Worm (Caenorhabditis elegans) whole organism, mixed stage, embryonic: Measurements from ENCODE around the gene slc-25A26.
A peak's percentile ranks its signal among the peaks of the same experiment; 100 is the strongest.

Experiments
- M03D4.4 ChIP-seq: sonication (generic microtip); optimal IDR thresholded peaks from 2 replicates; lab custom pipeline; 2017; ENCODE audit warnings: mild to moderate bottlenecking, missing genetic modification characterization, missing compliant biosample characterization
- bed-3 ChIP-seq: fragments of 200-800 bp; sonication (Bioruptor generic); optimal IDR thresholded peaks from 3 replicates; lab custom pipeline; 2018; ENCODE audit warnings: mild to moderate bottlenecking, missing genetic modification characterization, moderate library complexity, missing compliant biosample characterization
- blmp-1 ChIP-seq: fragments of 150-350 bp; optimal IDR thresholded peaks from 2 replicates; lab custom pipeline; 2014; ENCODE audit warnings: missing biosample characterization, missing genetic modification characterization
- ceh-39 ChIP-seq: fragments of 150-350 bp; optimal IDR thresholded peaks from 2 replicates; lab custom pipeline; 2014; ENCODE audit warnings: missing biosample characterization, missing genetic modification characterization
- ceh-43 ChIP-seq: fragments of 200-800 bp; sonication (Bioruptor generic); optimal IDR thresholded peaks from 2 replicates; lab custom pipeline; 2018; ENCODE audit warnings: mild to moderate bottlenecking, missing genetic modification characterization, moderate library complexity, missing compliant biosample characterization
- ceh-83 ChIP-seq: fragments of 200-800 bp; sonication (Bioruptor generic); optimal IDR thresholded peaks from 2 replicates; lab custom pipeline; 2018; ENCODE audit warnings: mild to moderate bottlenecking, missing genetic modification characterization, missing compliant biosample characterization
- ces-1 ChIP-seq: fragments of 150-350 bp; optimal IDR thresholded peaks from 2 replicates; lab custom pipeline; 2014; ENCODE audit warnings: missing biosample characterization, missing genetic modification reagents, missing genetic modification characterization
- cnd-1 ChIP-seq: fragments of 200-800 bp; sonication (Bioruptor generic); optimal IDR thresholded peaks from 2 replicates; lab custom pipeline; 2018; ENCODE audit warnings: mild to moderate bottlenecking, missing genetic modification characterization, missing compliant biosample characterization
- drap-1 ChIP-seq: fragments of 200-800 bp; sonication (Bioruptor generic); optimal IDR thresholded peaks from 3 replicates; lab custom pipeline; 2018; ENCODE audit warnings: mild to moderate bottlenecking, missing genetic modification characterization, missing compliant biosample characterization
- elt-1 ChIP-seq: sonication (generic microtip); optimal IDR thresholded peaks from 2 replicates; lab custom pipeline; 2017; ENCODE audit warnings: missing genetic modification characterization, mild to moderate bottlenecking, missing compliant biosample characterization, antibody characterized with exemption, moderate library complexity, borderline replicate concordance; ENCODE audit not compliant: insufficient read depth
- elt-3 ChIP-seq: fragments of 150-350 bp; optimal IDR thresholded peaks from 2 replicates; lab custom pipeline; 2014; ENCODE audit warnings: missing biosample characterization, missing genetic modification characterization
- flh-1 ChIP-seq: fragments of 200-800 bp; sonication (Bioruptor generic); optimal IDR thresholded peaks from 2 replicates; lab custom pipeline; 2018; ENCODE audit warnings: mild to moderate bottlenecking, missing genetic modification characterization, moderate library complexity, missing compliant biosample characterization
- ham-2 ChIP-seq: fragments of 200-800 bp; sonication (Bioruptor generic); optimal IDR thresholded peaks from 2 replicates; lab custom pipeline; 2018; ENCODE audit warnings: mild to moderate bottlenecking, missing genetic modification characterization, missing compliant biosample characterization
- hlh-1 ChIP-seq: fragments of 150-350 bp; optimal IDR thresholded peaks from 2 replicates; lab custom pipeline; 2014; ENCODE audit warnings: missing biosample characterization, missing genetic modification reagents, missing genetic modification characterization
- lin-13 ChIP-seq: fragments of 150-350 bp; optimal IDR thresholded peaks from 2 replicates; lab custom pipeline; 2014; ENCODE audit warnings: missing biosample characterization, missing genetic modification characterization
- lin-32 ChIP-seq: fragments of 200-800 bp; sonication (Bioruptor generic); optimal IDR thresholded peaks from 2 replicates; lab custom pipeline; 2018; ENCODE audit warnings: mild to moderate bottlenecking, missing genetic modification characterization, missing compliant biosample characterization
- lsy-2 ChIP-seq: fragments of 150-350 bp; optimal IDR thresholded peaks from 2 replicates; lab custom pipeline; 2014; ENCODE audit warnings: missing biosample characterization, missing genetic modification characterization
- mab-5 ChIP-seq: fragments of 150-350 bp; optimal IDR thresholded peaks from 2 replicates; lab custom pipeline; 2014; ENCODE audit warnings: missing biosample characterization, missing genetic modification characterization
- mep-1 ChIP-seq: fragments of 150-350 bp; optimal IDR thresholded peaks from 2 replicates; lab custom pipeline; 2017; ENCODE audit warnings: missing biosample characterization, missing genetic modification reagents, missing genetic modification characterization, inconsistent platforms
- mls-2 ChIP-seq: sonication (generic microtip); optimal IDR thresholded peaks from 2 replicates; lab custom pipeline; 2016; ENCODE audit warnings: mild to moderate bottlenecking, missing genetic modification characterization, moderate library complexity, missing compliant biosample characterization
- nhr-12 ChIP-seq: fragments of 150-350 bp; optimal IDR thresholded peaks from 2 replicates; lab custom pipeline; 2014; ENCODE audit warnings: missing biosample characterization, missing genetic modification characterization
- nhr-2 ChIP-seq: fragments of 150-350 bp; optimal IDR thresholded peaks from 2 replicates; lab custom pipeline; 2014; ENCODE audit warnings: missing biosample characterization, missing genetic modification characterization
- nhr-237 ChIP-seq: fragments of 150-350 bp; optimal IDR thresholded peaks from 2 replicates; lab custom pipeline; 2014; ENCODE audit warnings: missing biosample characterization, missing genetic modification characterization
- nhr-28 ChIP-seq: fragments of 150-350 bp; optimal IDR thresholded peaks from 2 replicates; lab custom pipeline; 2014; ENCODE audit warnings: missing biosample characterization, missing genetic modification characterization
- nhr-76 ChIP-seq: sonication (generic microtip); optimal IDR thresholded peaks from 2 replicates; lab custom pipeline; 2017; ENCODE audit warnings: missing biosample characterization, missing genetic modification characterization
- pha-4 ChIP-seq: fragments of 150-350 bp; optimal IDR thresholded peaks from 2 replicates; lab custom pipeline; 2018; ENCODE audit warnings: missing biosample characterization, missing genetic modification reagents, missing genetic modification characterization
- sem-2 ChIP-seq: fragments of 200-800 bp; sonication (Bioruptor generic); optimal IDR thresholded peaks from 2 replicates; lab custom pipeline; 2018; ENCODE audit warnings: mild to moderate bottlenecking, missing genetic modification characterization, missing compliant biosample characterization
- snpc-4 ChIP-seq: fragments of 150-350 bp; optimal IDR thresholded peaks from 2 replicates; lab custom pipeline; 2014; ENCODE audit warnings: missing biosample characterization, missing genetic modification characterization
- sptf-1 ChIP-seq: sonication (generic microtip); optimal IDR thresholded peaks from 2 replicates; lab custom pipeline; 2017; ENCODE audit warnings: mild to moderate bottlenecking, missing genetic modification characterization, moderate library complexity, missing compliant biosample characterization
- tbx-8 ChIP-seq: fragments of 200-800 bp; sonication (Bioruptor generic); optimal IDR thresholded peaks from 2 replicates; lab custom pipeline; 2018; ENCODE audit warnings: mild to moderate bottlenecking, missing genetic modification characterization, moderate library complexity, missing compliant biosample characterization
- unc-120 ChIP-seq: sonication (generic microtip); optimal IDR thresholded peaks from 2 replicates; lab custom pipeline; 2017; ENCODE audit warnings: missing genetic modification characterization, missing compliant biosample characterization; ENCODE audit not compliant: poor library complexity, severe bottlenecking
- unc-39 ChIP-seq: fragments of 150-350 bp; optimal IDR thresholded peaks from 2 replicates; lab custom pipeline; 2014; ENCODE audit warnings: missing biosample characterization, missing genetic modification characterization
- unc-62 ChIP-seq: fragments of 150-350 bp; optimal IDR thresholded peaks from 2 replicates; lab custom pipeline; 2014; ENCODE audit warnings: missing biosample characterization, missing genetic modification reagents, missing genetic modification characterization
- zip-8 ChIP-seq: fragments of 150-350 bp; optimal IDR thresholded peaks from 2 replicates; lab custom pipeline; 2014; ENCODE audit warnings: missing biosample characterization, missing genetic modification characterization
- ztf-11 ChIP-seq: fragments of 150-350 bp; optimal IDR thresholded peaks from 2 replicates; lab custom pipeline; 2014; ENCODE audit warnings: missing biosample characterization, missing genetic modification characterization

Gene slc-25A26

DNA sequence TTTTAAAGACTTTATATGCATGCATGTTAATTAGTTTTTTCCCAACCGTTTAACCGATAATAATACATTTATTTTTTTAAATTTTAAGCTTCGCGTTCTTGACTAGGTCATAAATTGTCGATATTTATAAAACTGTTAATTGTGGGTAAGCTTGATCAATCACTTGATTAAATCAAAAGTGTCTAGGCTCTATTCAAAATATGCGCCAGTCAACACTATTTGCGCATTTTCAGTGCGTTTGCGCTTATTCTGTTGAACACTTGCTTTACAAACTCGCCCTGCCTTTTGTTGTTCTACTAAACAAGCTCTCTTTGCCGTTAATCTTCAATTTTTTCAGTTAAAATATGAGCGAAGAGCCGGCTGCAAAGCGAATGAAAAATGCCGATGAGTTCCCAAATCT lies 39.1 kb upstream of the slc-25A26 start, which contains the start of gene spr-2:
TSS of gene spr-2 (plus strand) at position 332 of the 400 bp plus-strand sequence.
- TF ChIP-seq ham-2 (GFP tag; lab: Kevin White, UChicago) (peak; percentile 38), lin-13 (tag; lab: Kevin White, UChicago) (peak; percentile 5), ztf-11 (tag; lab: Kevin White, UChicago) (no peak), ces-1 (GFP tag; lab: Kevin White, UChicago) (peak; percentile 83), mep-1 (tag; lab: Kevin White, UChicago) (peak; percentile 59), mls-2 (tag; lab: Kevin White, UChicago) (no peak), unc-39 (no peak), pha-4 (tag; lab: Kevin White, UChicago) (peak; percentile 55)

DNA sequence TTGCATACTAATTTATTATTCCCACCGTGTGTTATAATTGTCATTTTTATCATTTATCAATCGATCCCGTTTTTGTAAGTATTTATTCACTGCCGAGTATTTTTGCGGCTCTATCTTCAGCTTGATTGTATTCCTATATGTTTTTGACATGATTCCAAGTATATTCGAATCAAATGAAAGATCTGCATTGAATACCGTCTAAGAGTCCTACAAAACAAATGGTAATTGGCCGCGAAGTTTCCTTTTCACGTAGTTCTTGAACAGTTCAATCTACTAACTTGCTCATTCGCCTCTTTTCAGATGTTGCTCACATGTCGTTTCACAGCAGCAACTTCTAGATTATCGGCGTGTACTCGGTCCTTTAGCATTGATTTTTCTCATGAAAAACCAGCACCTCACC lies 37.7 kb upstream of the slc-25A26 start, which contains the start of gene C27B7.2:
TSS of gene C27B7.2 (plus strand) at position 301 of the 400 bp plus-strand sequence.
- TF ChIP-seq unc-120 (no peak), ceh-43 (GFP tag; lab: Kevin White, UChicago) (no peak)

DNA sequence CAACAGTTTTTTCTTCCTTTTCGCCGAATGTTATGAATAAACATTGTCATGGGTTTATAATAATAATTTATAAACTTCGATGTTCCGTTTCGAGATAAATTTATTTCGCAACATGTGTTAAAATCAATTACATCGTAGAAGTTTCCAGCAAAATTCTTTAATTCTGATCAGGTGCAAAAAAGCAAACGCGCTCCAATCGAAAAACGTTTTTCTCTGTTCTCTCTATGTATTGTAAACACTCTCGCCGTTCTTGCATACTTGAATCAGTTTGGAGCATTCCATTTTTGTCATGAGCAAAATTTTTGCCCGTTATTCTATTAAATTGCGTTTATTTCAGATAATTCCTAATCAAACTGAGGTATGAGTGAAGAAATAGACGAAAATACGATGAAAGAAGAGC lies 36.5 kb upstream of the slc-25A26 start, which contains the start of gene rad-54.L2:
TSS of gene rad-54.L2 (plus strand) at position 332 of the 400 bp plus-strand sequence.
- TF ChIP-seq nhr-2 (no peak), ces-1 (GFP tag; lab: Kevin White, UChicago) (peak; percentile 57), ceh-39 (tag; lab: Kevin White, UChicago) (peak; percentile 20), zip-8 (no peak), nhr-28 (no peak), unc-120 (peak; percentile 58), flh-1 (GFP tag; lab: Kevin White, UChicago) (no peak), elt-1 (tag; lab: Kevin White, UChicago) (no peak), ham-2 (GFP tag; lab: Kevin White, UChicago) (no peak), nhr-76 (tag; lab: Kevin White, UChicago) (no peak), pha-4 (tag; lab: Kevin White, UChicago) (peak; percentile 90), lsy-2 (tag; lab: Kevin White, UChicago) (peak; percentile 40), M03D4.4 (tag; lab: Kevin White, UChicago) (no peak), snpc-4 (tag; lab: Kevin White, UChicago) (no peak), lin-32 (no peak), sptf-1 (no peak), hlh-1 (tag; lab: Kevin White, UChicago) (peak; percentile 21), unc-62 (no peak), mls-2 (tag; lab: Kevin White, UChicago) (no peak), tbx-8 (GFP tag; lab: Kevin White, UChicago) (no peak), nhr-237 (tag; lab: Kevin White, UChicago) (peak; percentile 58), ceh-43 (GFP tag; lab: Kevin White, UChicago) (no peak), bed-3 (GFP tag; lab: Kevin White, UChicago) (no peak), drap-1 (GFP tag; lab: Kevin White, UChicago) (no peak), sem-2 (GFP tag; lab: Kevin White, UChicago) (no peak), nhr-12 (no peak), blmp-1 (tag; lab: Kevin White, UChicago) (no peak), elt-3 (tag; lab: Kevin White, UChicago) (no peak), mep-1 (tag; lab: Kevin White, UChicago) (peak; percentile 22), ceh-83 (no peak), lin-13 (tag; lab: Kevin White, UChicago) (no peak), unc-39 (no peak), mab-5 (tag; lab: Kevin White, UChicago) (no peak), ztf-11 (tag; lab: Kevin White, UChicago) (no peak), cnd-1 (tag; lab: Kevin White, UChicago) (no peak)

DNA sequence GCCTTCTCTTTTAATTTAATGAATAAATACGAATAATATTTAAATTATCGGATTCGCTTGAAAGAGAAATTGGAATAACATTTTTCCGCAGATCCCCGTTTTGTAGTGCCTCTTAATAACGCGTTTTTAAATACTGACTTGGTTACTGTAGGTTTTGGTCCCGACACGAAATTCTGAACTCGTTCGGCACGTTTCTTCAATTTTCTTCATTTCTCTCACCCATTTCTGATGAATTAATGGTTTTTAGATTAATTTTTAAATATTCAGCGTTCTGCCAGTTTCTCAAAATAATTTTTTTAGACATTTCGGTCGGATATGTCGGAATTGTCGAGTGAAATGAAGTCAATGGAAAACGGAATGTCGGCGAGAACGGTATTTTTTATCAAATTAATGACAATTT lies 28.9 kb upstream of the slc-25A26 start, which contains the start of gene C27B7.5:
TSS of gene C27B7.5 (plus strand) at position 301 of the 400 bp plus-strand sequence.
- no peak for TF ChIP-seq bed-3 (GFP tag; lab: Kevin White, UChicago)
- TF ChIP-seq cnd-1 (tag; lab: Kevin White, UChicago), result no peak
- TF ChIP-seq mls-2 (tag; lab: Kevin White, UChicago), result no peak
- TF ChIP-seq elt-1 (tag; lab: Kevin White, UChicago), result no peak
- TF ChIP-seq mep-1 (tag; lab: Kevin White, UChicago), result no peak
- TF ChIP-seq ceh-43 (GFP tag; lab: Kevin White, UChicago), result no peak
- no peak for TF ChIP-seq elt-3 (tag; lab: Kevin White, UChicago)
- no peak for TF ChIP-seq ces-1 (GFP tag; lab: Kevin White, UChicago)
- no peak for TF ChIP-seq ceh-83
- TF ChIP-seq ztf-11 (tag; lab: Kevin White, UChicago), result no peak
